Worm (Caenorhabditis elegans): ENCODE measurements around the gene ztf-20.

DNA sequence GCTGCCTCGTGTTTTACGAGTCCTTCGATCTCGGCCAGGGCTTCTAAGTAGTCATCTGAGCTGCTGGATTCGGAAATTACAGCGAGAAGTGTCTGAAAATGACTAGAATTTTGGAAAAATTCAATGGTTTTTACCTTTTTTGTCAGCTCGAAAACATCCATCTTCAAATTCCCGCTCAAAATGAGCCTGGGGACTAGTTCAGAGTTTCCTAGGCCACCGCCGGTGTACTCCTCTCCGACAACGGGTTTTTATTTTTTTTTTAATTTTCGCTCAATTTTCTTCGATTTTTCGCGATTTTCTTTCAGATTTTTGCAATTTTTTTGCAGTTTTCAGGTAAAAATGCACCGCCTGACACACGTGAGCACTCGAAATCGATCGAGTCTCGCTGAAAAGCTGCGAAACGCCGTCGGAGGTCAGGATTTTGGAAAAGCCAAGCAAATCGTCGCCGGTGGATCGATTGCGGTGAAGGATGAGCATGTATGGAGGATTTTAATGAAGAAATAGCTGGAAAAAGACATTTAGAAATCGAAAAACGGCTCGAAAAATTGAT is 21.1 kb upstream of the ztf-20 start, which contains the start of the genes mrps-35 and sws-1:
- TF ChIP-seq W03F9.2 (tag; optimal IDR thresholded peaks at IDR 0.05) = peak; percentile 57
- no peak for TF ChIP-seq him-1 (tag; optimal IDR thresholded peaks at IDR 0.05)

All from whole organism, L4/young adult.